Worm (Caenorhabditis elegans) whole organism, L2 larva: Measurements from ENCODE around the gene R12H7.4.

Experiments
- C34F6.9 ChIP-seq: fragments of 150-350 bp; optimal IDR thresholded peaks from 2 replicates; lab custom pipeline; 2014; ENCODE audit warnings: missing biosample characterization, missing genetic modification characterization
- F13H6.1 ChIP-seq: sonication (generic microtip); optimal IDR thresholded peaks from 2 replicates; lab custom pipeline; 2016; ENCODE audit warnings: missing genetic modification characterization, missing compliant biosample characterization
- R02D3.7 ChIP-seq: fragments of 150-350 bp; optimal IDR thresholded peaks from 2 replicates; lab custom pipeline; 2014; ENCODE audit warnings: missing biosample characterization, missing genetic modification characterization
- Y55F3AM.14 ChIP-seq: fragments of 200-800 bp; sonication (Bioruptor generic); optimal IDR thresholded peaks from 2 replicates; lab custom pipeline; 2018; ENCODE audit warnings: mild to moderate bottlenecking, missing genetic modification characterization, missing compliant biosample characterization
- ZK546.5 ChIP-seq: sonication (generic microtip); optimal IDR thresholded peaks from 2 replicates; lab custom pipeline; 2017; ENCODE audit warnings: missing biosample characterization, missing genetic modification characterization
- alr-1 ChIP-seq: fragments of 150-350 bp; optimal IDR thresholded peaks from 2 replicates; lab custom pipeline; 2014; ENCODE audit warnings: missing biosample characterization, missing genetic modification characterization
- ama-1 ChIP-seq: fragments of 150-350 bp; optimal IDR thresholded peaks from 2 replicates; lab custom pipeline; 2018; ENCODE audit warnings: inconsistent platforms
- blmp-1 ChIP-seq: sonication (generic microtip); optimal IDR thresholded peaks from 2 replicates; lab custom pipeline; 2017; ENCODE audit warnings: missing genetic modification characterization, mild to moderate bottlenecking, missing compliant biosample characterization, antibody characterized with exemption, moderate library complexity; ENCODE audit not compliant: insufficient read depth
- ceh-16 ChIP-seq: fragments of 150-350 bp; optimal IDR thresholded peaks from 2 replicates; lab custom pipeline; 2014; ENCODE audit warnings: missing biosample characterization, missing genetic modification characterization
- ceh-82 ChIP-seq: fragments of 150-350 bp; optimal IDR thresholded peaks from 2 replicates; lab custom pipeline; 2014; ENCODE audit warnings: missing biosample characterization, missing genetic modification characterization
- crh-2 ChIP-seq: sonication (generic microtip); optimal IDR thresholded peaks from 2 replicates; lab custom pipeline; 2017; ENCODE audit warnings: missing biosample characterization, missing genetic modification characterization
- dmd-4 ChIP-seq: sonication (generic microtip); optimal IDR thresholded peaks from 2 replicates; lab custom pipeline; 2017; ENCODE audit warnings: missing biosample characterization, missing genetic modification characterization
- egl-27 ChIP-seq: sonication (generic microtip); optimal IDR thresholded peaks from 3 replicates; lab custom pipeline; 2017; ENCODE audit warnings: missing biosample characterization, missing genetic modification reagents, missing genetic modification characterization
- elt-1 ChIP-seq: fragments of 150-350 bp; optimal IDR thresholded peaks from 2 replicates; lab custom pipeline; 2014; ENCODE audit warnings: missing biosample characterization, missing genetic modification characterization
- elt-3 ChIP-seq: sonication (generic microtip); optimal IDR thresholded peaks from 2 replicates; lab custom pipeline; 2017; ENCODE audit warnings: missing biosample characterization, missing genetic modification characterization
- fos-1 ChIP-seq: fragments of 150-350 bp; optimal IDR thresholded peaks from 2 replicates; lab custom pipeline; 2014; ENCODE audit warnings: missing biosample characterization, missing genetic modification characterization
- gmeb-1 ChIP-seq: fragments of 150-350 bp; optimal IDR thresholded peaks from 2 replicates; lab custom pipeline; 2014; ENCODE audit warnings: missing biosample characterization, missing genetic modification characterization
- lin-11 ChIP-seq: fragments of 150-350 bp; sonication (generic microtip); optimal IDR thresholded peaks from 2 replicates; lab custom pipeline; 2014; ENCODE audit warnings: missing biosample characterization, missing genetic modification characterization, inconsistent platforms, mixed read lengths
- lin-13 ChIP-seq: fragments of 150-350 bp; optimal IDR thresholded peaks from 2 replicates; lab custom pipeline; 2014; ENCODE audit warnings: missing biosample characterization, missing genetic modification reagents, missing genetic modification characterization
- lin-39 ChIP-seq: fragments of 150-350 bp; optimal IDR thresholded peaks from 2 replicates; lab custom pipeline; 2014; ENCODE audit warnings: missing biosample characterization, missing genetic modification reagents, missing genetic modification characterization
- lsy-2 ChIP-seq, 2 experiments: fragments of 150-350 bp in 1 of 2; sonication (generic microtip) in 1 of 2; optimal IDR thresholded peaks; 2 replicates each; lab custom pipeline; 2014 to 2017; ENCODE audit warnings: missing biosample characterization in 2 of 2, missing genetic modification characterization in 2 of 2
- mab-5 ChIP-seq: fragments of 150-350 bp; optimal IDR thresholded peaks from 2 replicates; lab custom pipeline; 2014; ENCODE audit warnings: missing biosample characterization, missing genetic modification characterization
- mdl-1 ChIP-seq, 2 experiments: fragments of 150-350 bp in 1 of 2; sonication (generic microtip) in 1 of 2; optimal IDR thresholded peaks; 2 replicates each; lab custom pipeline; 2017; ENCODE audit warnings: missing biosample characterization in 2 of 2, missing genetic modification characterization in 2 of 2
- nhr-10 ChIP-seq: sonication (generic microtip); optimal IDR thresholded peaks from 2 replicates; lab custom pipeline; 2017; ENCODE audit warnings: missing biosample characterization, missing genetic modification characterization
- nhr-12 ChIP-seq: fragments of 150-350 bp; optimal IDR thresholded peaks from 2 replicates; lab custom pipeline; 2014; ENCODE audit warnings: missing biosample characterization, missing genetic modification characterization
- nhr-129 ChIP-seq: fragments of 150-350 bp; optimal IDR thresholded peaks from 2 replicates; lab custom pipeline; 2014; ENCODE audit warnings: missing biosample characterization, missing genetic modification characterization
- nhr-21 ChIP-seq: fragments of 150-350 bp; optimal IDR thresholded peaks from 2 replicates; lab custom pipeline; 2014; ENCODE audit warnings: missing biosample characterization, missing genetic modification characterization
- nhr-23 ChIP-seq: fragments of 150-350 bp; optimal IDR thresholded peaks from 2 replicates; lab custom pipeline; 2014; ENCODE audit warnings: missing biosample characterization, missing genetic modification reagents, missing genetic modification characterization
- nhr-237 ChIP-seq: fragments of 150-350 bp; optimal IDR thresholded peaks from 2 replicates; lab custom pipeline; 2014; ENCODE audit warnings: missing biosample characterization, missing genetic modification characterization
- nhr-25 ChIP-seq: fragments of 150-350 bp; sonication (generic microtip); optimal IDR thresholded peaks from 3 replicates; lab custom pipeline; 2014; ENCODE audit warnings: missing biosample characterization, missing genetic modification characterization
- nhr-6 ChIP-seq: fragments of 150-350 bp; optimal IDR thresholded peaks from 2 replicates; lab custom pipeline; 2014; ENCODE audit warnings: missing biosample characterization, missing genetic modification characterization
- nhr-77 ChIP-seq: fragments of 150-350 bp; optimal IDR thresholded peaks from 2 replicates; lab custom pipeline; 2014; ENCODE audit warnings: missing biosample characterization, missing genetic modification characterization
- sem-4 ChIP-seq: fragments of 150-350 bp; optimal IDR thresholded peaks from 2 replicates; lab custom pipeline; 2014; ENCODE audit warnings: missing biosample characterization, missing genetic modification reagents, missing genetic modification characterization
- skn-1 ChIP-seq: sonication (generic microtip); optimal IDR thresholded peaks from 2 replicates; lab custom pipeline; 2017; ENCODE audit warnings: missing biosample characterization, missing genetic modification characterization
- sma-3 ChIP-seq: sonication (generic microtip); optimal IDR thresholded peaks from 2 replicates; lab custom pipeline; 2016; ENCODE audit warnings: missing genetic modification reagents, missing genetic modification characterization, missing compliant biosample characterization
- sma-9 ChIP-seq, 2 experiments: fragments of 150-350 bp in 1 of 2; sonication (generic microtip) in 1 of 2; optimal IDR thresholded peaks; 2 replicates each; lab custom pipeline; 2014 to 2016; ENCODE audit warnings: missing genetic modification characterization in 2 of 2, mild to moderate bottlenecking in 1 of 2, missing biosample characterization in 1 of 2, missing compliant biosample characterization in 1 of 2, missing genetic modification reagents in 1 of 2, moderate library complexity in 1 of 2
- snpc-4 ChIP-seq: fragments of 150-350 bp; optimal IDR thresholded peaks from 2 replicates; lab custom pipeline; 2014; ENCODE audit warnings: missing biosample characterization, missing genetic modification characterization
- unc-39 ChIP-seq: fragments of 150-350 bp; optimal IDR thresholded peaks from 2 replicates; lab custom pipeline; 2014; ENCODE audit warnings: missing biosample characterization, missing genetic modification characterization
- unc-55 ChIP-seq: fragments of 150-350 bp; sonication (generic microtip); optimal IDR thresholded peaks from 3 replicates; lab custom pipeline; 2014; ENCODE audit warnings: missing biosample characterization, missing genetic modification reagents, missing genetic modification characterization
- zag-1 ChIP-seq: fragments of 150-350 bp; optimal IDR thresholded peaks from 2 replicates; lab custom pipeline; 2014; ENCODE audit warnings: missing biosample characterization, missing genetic modification characterization
- ztf-11 ChIP-seq: sonication (generic microtip); optimal IDR thresholded peaks from 2 replicates; lab custom pipeline; 2017; ENCODE audit warnings: missing biosample characterization, missing genetic modification characterization
- ztf-4 ChIP-seq: fragments of 150-350 bp; optimal IDR thresholded peaks from 2 replicates; lab custom pipeline; 2014; ENCODE audit warnings: missing biosample characterization, missing genetic modification characterization

The R12H7.4 gene

DNA sequence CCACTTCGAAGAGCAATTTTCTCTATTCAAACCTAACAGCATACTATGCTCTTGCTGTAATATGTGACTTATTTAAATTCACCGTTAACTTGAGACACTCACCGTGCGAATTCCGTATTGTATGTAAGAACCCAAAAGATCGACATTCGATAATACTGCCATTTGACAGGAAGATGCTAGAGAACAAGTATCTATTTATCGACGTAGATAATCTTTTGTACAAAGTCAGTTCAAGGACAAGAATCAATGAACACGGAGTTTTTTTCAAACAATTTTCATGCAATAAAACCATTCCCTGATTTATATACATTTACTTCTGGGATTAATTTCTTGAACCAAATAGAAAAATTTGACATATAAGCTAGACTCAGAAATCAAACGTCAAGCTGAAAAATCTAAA is 31.4 kb downstream of the R12H7.4 start, which contains the start of gene K08H2.7:
Gene K08H2.7, minus strand, starts transcription at position 173 of the 400 bp plus-strand sequence.
- TF ChIP-seq nhr-23 (tag; lab: Kevin White, UChicago) (peak; percentile 43), lsy-2 (tag; optimal IDR thresholded peaks at IDR 0.05; lab: Kevin White, UChicago) (no peak), elt-3 (no peak), sem-4 (no peak), elt-1 (tag; lab: Kevin White, UChicago) (peak; percentile 91), nhr-77 (no peak), nhr-25 (peak; percentile 55), unc-55 (GFP tag; lab: Kevin White, UChicago) (no peak), sma-9 (GFP tag; optimal IDR thresholded peaks at IDR 0.05; lab: Kevin White, UChicago) (peak; percentile 81), sma-9 (tag; optimal IDR thresholded peaks at IDR 0.05; lab: Kevin White, UChicago) (no peak), ceh-16 (tag; lab: Kevin White, UChicago) (peak; percentile 23)
- TF ChIP-seq, all 48 proteins: peak for 5

ce11 chrX:13249102-13249501 is 32.2 kb downstream of the R12H7.4 start:
- TF ChIP-seq Y55F3AM.14 (GFP tag; lab: Kevin White, UChicago) = no peak
- TF ChIP-seq unc-39 (tag; lab: Kevin White, UChicago) = no peak

- peak; percentile 71 for TF ChIP-seq crh-2
- no peak for TF ChIP-seq alr-1 (tag; lab: Kevin White, UChicago)
- no peak for TF ChIP-seq nhr-77
- no peak for TF ChIP-seq nhr-237 (tag; lab: Kevin White, UChicago)
- TF ChIP-seq egl-27 = no peak
- peak; percentile 76 for TF ChIP-seq F13H6.1 (tag; lab: Kevin White, UChicago)
- no peak for TF ChIP-seq R02D3.7 (tag; lab: Kevin White, UChicago)
- TF ChIP-seq ztf-11 (tag; lab: Kevin White, UChicago) = no peak
- TF ChIP-seq unc-55 (GFP tag; lab: Kevin White, UChicago) = no peak
- peak; percentile 6 for TF ChIP-seq nhr-21 (tag; lab: Kevin White, UChicago)
- TF ChIP-seq sma-9 (GFP tag; optimal IDR thresholded peaks at IDR 0.05; lab: Kevin White, UChicago) = peak; percentile 85
- TF ChIP-seq sma-9 (tag; optimal IDR thresholded peaks at IDR 0.05; lab: Kevin White, UChicago) = no peak
- peak; percentile 66 for TF ChIP-seq nhr-129 (tag; lab: Kevin White, UChicago)
- TF ChIP-seq ama-1 = no peak
- TF ChIP-seq sma-3 = peak; percentile 70
- TF ChIP-seq mdl-1 (tag; optimal IDR thresholded peaks at IDR 0.05; lab: Kevin White, UChicago) = peak; percentile 40 to 69
- TF ChIP-seq nhr-25 = peak; percentile 79
- no peak for TF ChIP-seq elt-3
- no peak for TF ChIP-seq nhr-6
- no peak for TF ChIP-seq nhr-10 (tag; lab: Kevin White, UChicago)
- TF ChIP-seq skn-1 = no peak
- TF ChIP-seq Y55F3AM.14 (GFP tag; lab: Kevin White, UChicago) = peak; percentile 36
- peak; percentile 61 for TF ChIP-seq gmeb-1 (tag; lab: Kevin White, UChicago)
- TF ChIP-seq nhr-23 (tag; lab: Kevin White, UChicago) = no peak
- TF ChIP-seq fos-1 = peak; percentile 54
- TF ChIP-seq ceh-82 (tag; lab: Kevin White, UChicago) = no peak
- TF ChIP-seq lin-39 (tag; lab: Kevin White, UChicago) = no peak
- peak; percentile 70 for TF ChIP-seq blmp-1 (tag; lab: Kevin White, UChicago)
- peak; percentile 14 for TF ChIP-seq sem-4
Observed at ce11 chrX:13250163-13250562, 33.3 kb downstream of the R12H7.4 start.

- TF ChIP-seq blmp-1 (tag; lab: Kevin White, UChicago) = peak; percentile 62
- TF ChIP-seq sma-9 (GFP tag; optimal IDR thresholded peaks at IDR 0.05; lab: Kevin White, UChicago) = peak; percentile 83
- no peak for TF ChIP-seq sma-9 (tag; optimal IDR thresholded peaks at IDR 0.05; lab: Kevin White, UChicago)
- TF ChIP-seq lin-39 (tag; lab: Kevin White, UChicago) = no peak
- peak; percentile 37 for TF ChIP-seq unc-55 (GFP tag; lab: Kevin White, UChicago)
- TF ChIP-seq lin-13 = peak; percentile 16
- peak; percentile 92 for TF ChIP-seq elt-1 (tag; lab: Kevin White, UChicago)
- peak; percentile 64 for TF ChIP-seq fos-1
- peak; percentile 74 for TF ChIP-seq crh-2
- TF ChIP-seq F13H6.1 (tag; lab: Kevin White, UChicago) = peak; percentile 78
- peak; percentile 96 for TF ChIP-seq mdl-1 (tag; optimal IDR thresholded peaks at IDR 0.05; lab: Kevin White, UChicago)
- TF ChIP-seq dmd-4 (tag; lab: Kevin White, UChicago) = no peak
- TF ChIP-seq mab-5 (tag; lab: Kevin White, UChicago) = peak; percentile 1
- peak; percentile 63 for TF ChIP-seq lin-11 (tag; lab: Kevin White, UChicago)
- peak; percentile 75 for TF ChIP-seq sem-4
- no peak for TF ChIP-seq nhr-77
- TF ChIP-seq snpc-4 (tag; lab: Kevin White, UChicago) = no peak
- TF ChIP-seq nhr-129 (tag; lab: Kevin White, UChicago) = peak; percentile 94
- peak; percentile 14 for TF ChIP-seq ceh-16 (tag; lab: Kevin White, UChicago)
- TF ChIP-seq ztf-4 (tag; lab: Kevin White, UChicago) = peak; percentile 61
- TF ChIP-seq egl-27 = peak; percentile 25
- peak; percentile 1 for TF ChIP-seq Y55F3AM.14 (GFP tag; lab: Kevin White, UChicago)
- TF ChIP-seq sma-3 = peak; percentile 63
- no peak for TF ChIP-seq skn-1
- no peak for TF ChIP-seq nhr-12 (tag; lab: Kevin White, UChicago)
- TF ChIP-seq C34F6.9 (tag; lab: Kevin White, UChicago) = peak; percentile 67
- peak; percentile 67 for TF ChIP-seq nhr-6
- TF ChIP-seq gmeb-1 (tag; lab: Kevin White, UChicago) = peak; percentile 35
- peak; percentile 69 for TF ChIP-seq nhr-21 (tag; lab: Kevin White, UChicago)
- TF ChIP-seq zag-1 (tag; lab: Kevin White, UChicago) = peak; percentile 44
- TF ChIP-seq lsy-2 (tag; optimal IDR thresholded peaks at IDR 0.05; lab: Kevin White, UChicago) = peak; percentile 1 to 71
- no peak for TF ChIP-seq ZK546.5 (tag; lab: Kevin White, UChicago)
- peak; percentile 77 for TF ChIP-seq nhr-25
Observed at ce11 chrX:13251354-13251843, 34.5 kb downstream of the R12H7.4 start.
